Fruit fly (Drosophila melanogaster): ENCODE data around the gene CG6168.

Gene CG6168

dm6 chr3L:11366422-11366821 lies 44.9 kb upstream of the CG6168 start:
- TF ChIP-seq CG8301 (tag; optimal IDR thresholded peaks at IDR 0.05) (peak; percentile 15), CG4496 (GFP tag; IDR thresholded peaks at IDR 0.05) (peak; percentile 90), CG15710 (tag; optimal IDR thresholded peaks at IDR 0.05) (no peak), gl (tag; optimal IDR thresholded peaks at IDR 0.05) (peak; percentile 67), rn (GFP tag; IDR thresholded peaks at IDR 0.05) (no peak), EcR (GFP tag; optimal IDR thresholded peaks at IDR 0.05) (peak; percentile 97), CG12605 (GFP tag; IDR thresholded peaks at IDR 0.05) (peak; percentile 77), Pif1A (GFP tag; optimal IDR thresholded peaks at IDR 0.05) (no peak), CG9948 (tag; optimal IDR thresholded peaks at IDR 0.05) (no peak), CG14655 (GFP tag; optimal IDR thresholded peaks at IDR 0.05) (no peak), CG17806 (tag; optimal IDR thresholded peaks at IDR 0.05) (no peak), Snoo (tag; optimal IDR thresholded peaks at IDR 0.05) (no peak), CG8159 (tag; optimal IDR thresholded peaks at IDR 0.05) (no peak), CG34367 (tag; optimal IDR thresholded peaks at IDR 0.05) (no peak), CG13204 (GFP tag; optimal IDR thresholded peaks at IDR 0.05) (peak; percentile 90), Pif1B (GFP tag; optimal IDR thresholded peaks at IDR 0.05) (peak; percentile 4), D1 (tag; optimal IDR thresholded peaks at IDR 0.05) (no peak), fd96Ca (GFP tag; IDR thresholded peaks at IDR 0.05) (peak; percentile 85), Ets98B (GFP tag; IDR thresholded peaks at IDR 0.05) (peak; percentile 80), CG10348 (GFP tag; IDR thresholded peaks at IDR 0.05) (no peak), CG32121 (GFP tag; IDR thresholded peaks at IDR 0.05) (peak; percentile 88)

- no peak for TF ChIP-seq rn (GFP tag; IDR thresholded peaks at IDR 0.05)
- TF ChIP-seq CG12605 (GFP tag; IDR thresholded peaks at IDR 0.05), result peak; percentile 46
- TF ChIP-seq CG32121 (GFP tag; IDR thresholded peaks at IDR 0.05), result peak; percentile 59
- peak; percentile 10 for TF ChIP-seq D1 (tag; optimal IDR thresholded peaks at IDR 0.05)
- peak; percentile 64 for TF ChIP-seq CG4496 (GFP tag; IDR thresholded peaks at IDR 0.05)
- peak; percentile 52 for TF ChIP-seq EcR (GFP tag; optimal IDR thresholded peaks at IDR 0.05)
- no peak for TF ChIP-seq gl (tag; optimal IDR thresholded peaks at IDR 0.05)
- peak; percentile 80 for TF ChIP-seq Ets98B (GFP tag; IDR thresholded peaks at IDR 0.05)
- TF ChIP-seq CG8159 (tag; optimal IDR thresholded peaks at IDR 0.05), result peak; percentile 54
- peak; percentile 24 for TF ChIP-seq CG17806 (tag; optimal IDR thresholded peaks at IDR 0.05)
- peak; percentile 15 for TF ChIP-seq CG15710 (tag; optimal IDR thresholded peaks at IDR 0.05)
- TF ChIP-seq CG10348 (GFP tag; IDR thresholded peaks at IDR 0.05), result no peak
- TF ChIP-seq Pif1B (GFP tag; optimal IDR thresholded peaks at IDR 0.05), result no peak
- no peak for TF ChIP-seq Pif1A (GFP tag; optimal IDR thresholded peaks at IDR 0.05)
- TF ChIP-seq Snoo (tag; optimal IDR thresholded peaks at IDR 0.05), result no peak
- no peak for TF ChIP-seq CG34367 (tag; optimal IDR thresholded peaks at IDR 0.05)
- peak; percentile 67 for TF ChIP-seq fd96Ca (GFP tag; IDR thresholded peaks at IDR 0.05)
- TF ChIP-seq CG8301 (tag; optimal IDR thresholded peaks at IDR 0.05), result no peak
- TF ChIP-seq CG9948 (tag; optimal IDR thresholded peaks at IDR 0.05), result peak; percentile 32
- peak; percentile 36 for TF ChIP-seq CG14655 (GFP tag; optimal IDR thresholded peaks at IDR 0.05)
Observed at dm6 chr3L:11365432-11366318, 44.2 kb upstream of the CG6168 start.

- TF ChIP-seq gl (tag; optimal IDR thresholded peaks at IDR 0.05) (peak; percentile 65), CG34367 (tag; optimal IDR thresholded peaks at IDR 0.05) (peak; percentile 43), rn (GFP tag; IDR thresholded peaks at IDR 0.05) (no peak), CG9948 (tag; optimal IDR thresholded peaks at IDR 0.05) (no peak), CG4496 (GFP tag; IDR thresholded peaks at IDR 0.05) (peak; percentile 61; the same call in 2 of the 3 replicates), fd96Ca (GFP tag; IDR thresholded peaks at IDR 0.05) (no peak), CG12605 (GFP tag; IDR thresholded peaks at IDR 0.05) (peak; percentile 57; the same call in 1 of the 2 replicates), CG10348 (GFP tag; IDR thresholded peaks at IDR 0.05) (no peak), EcR (GFP tag; optimal IDR thresholded peaks at IDR 0.05) (peak; percentile 4), Pif1B (GFP tag; optimal IDR thresholded peaks at IDR 0.05) (peak; percentile 53), CG8301 (tag; optimal IDR thresholded peaks at IDR 0.05) (no peak), CG15710 (tag; optimal IDR thresholded peaks at IDR 0.05) (peak; percentile 42), CG8159 (tag; optimal IDR thresholded peaks at IDR 0.05) (peak; percentile 33), CG32121 (GFP tag; IDR thresholded peaks at IDR 0.05) (no peak), CG17806 (tag; optimal IDR thresholded peaks at IDR 0.05) (peak; percentile 42), CG13204 (GFP tag; optimal IDR thresholded peaks at IDR 0.05) (peak; percentile 76), CG14655 (GFP tag; optimal IDR thresholded peaks at IDR 0.05) (no peak), Ets98B (GFP tag; IDR thresholded peaks at IDR 0.05) (peak; percentile 22; the same call in 1 of the 2 replicates), Pif1A (GFP tag; optimal IDR thresholded peaks at IDR 0.05) (peak; percentile 48), Snoo (tag; optimal IDR thresholded peaks at IDR 0.05) (peak; percentile 7), D1 (tag; optimal IDR thresholded peaks at IDR 0.05) (no peak)
Observed at dm6 chr3L:11364835-11365431, 43.4 kb upstream of the CG6168 start, which contains the start of gene CG6163. CG6163 (minus strand) TSS chr3L:11364885.

- TF ChIP-seq gl (tag; optimal IDR thresholded peaks at IDR 0.05) (peak; percentile 70), CG12605 (GFP tag; IDR thresholded peaks at IDR 0.05) (peak; percentile 84), CG17806 (tag; optimal IDR thresholded peaks at IDR 0.05) (peak; percentile 86), CG10348 (GFP tag; IDR thresholded peaks at IDR 0.05) (0 out of 2 replicates have a peak, but pooled peaks have one; percentile 12), CG15710 (tag; optimal IDR thresholded peaks at IDR 0.05) (peak; percentile 81), CG9948 (tag; optimal IDR thresholded peaks at IDR 0.05) (peak; percentile 83), Snoo (tag; optimal IDR thresholded peaks at IDR 0.05) (peak; percentile 60), CG14655 (GFP tag; optimal IDR thresholded peaks at IDR 0.05) (peak; percentile 93), CG8301 (tag; optimal IDR thresholded peaks at IDR 0.05) (peak; percentile 88), CG34367 (tag; optimal IDR thresholded peaks at IDR 0.05) (peak; percentile 74), CG32121 (GFP tag; IDR thresholded peaks at IDR 0.05) (peak; percentile 87), CG8159 (tag; optimal IDR thresholded peaks at IDR 0.05) (peak; percentile 89), Pif1A (GFP tag; optimal IDR thresholded peaks at IDR 0.05) (peak; percentile 94), D1 (tag; optimal IDR thresholded peaks at IDR 0.05) (peak; percentile 78), rn (GFP tag; IDR thresholded peaks at IDR 0.05) (peak; percentile 72; the same call in 1 of the 2 replicates), CG13204 (GFP tag; optimal IDR thresholded peaks at IDR 0.05) (peak; percentile 49), Ets98B (GFP tag; IDR thresholded peaks at IDR 0.05) (peak; percentile 95), Pif1B (GFP tag; optimal IDR thresholded peaks at IDR 0.05) (peak; percentile 77), EcR (GFP tag; optimal IDR thresholded peaks at IDR 0.05) (no peak), CG4496 (GFP tag; IDR thresholded peaks at IDR 0.05) (peak; percentile 94), fd96Ca (GFP tag; IDR thresholded peaks at IDR 0.05) (peak; percentile 91)
Observed at dm6 chr3L:11364327-11364726, 42.8 kb upstream of the CG6168 start.

Data from whole organism, pupa.